Worm (Caenorhabditis elegans): ENCODE data around the gene srh-300.

ce11 chrV:17773108-17773507, 48.8 kb upstream of the srh-300 start, which contains the start of gene sre-21:
- TF ChIP-seq tra-4 (tag; optimal IDR thresholded peaks at IDR 0.05) (no peak), flt-1 (GFP tag; IDR thresholded peaks at IDR 0.05) (no peak), ets-7 (tag; optimal IDR thresholded peaks at IDR 0.05) (no peak), hnd-1 (tag; optimal IDR thresholded peaks at IDR 0.05) (no peak), ama-1 (optimal IDR thresholded peaks at IDR 0.05) (no peak), tbx-11 (GFP tag; IDR thresholded peaks at IDR 0.05) (no peak), pes-1 (GFP tag; IDR thresholded peaks at IDR 0.05) (no peak), hmg-4 (GFP tag; optimal IDR thresholded peaks at IDR 0.05) (no peak), aly-1 (tag; optimal IDR thresholded peaks at IDR 0.05) (no peak), tbx-37 (GFP tag; conservative IDR thresholded peaks at IDR 0.05) (no peak), ceh-13 (GFP tag; optimal IDR thresholded peaks at IDR 0.05) (no peak), hmbx-1 (tag; optimal IDR thresholded peaks at IDR 0.05) (no peak), sea-1 (GFP tag; conservative IDR thresholded peaks at IDR 0.05) (no peak)

All from whole organism, early embryonic.